Worm (Caenorhabditis elegans) whole organism, late embryonic: Measurements from ENCODE around the gene cutl-26.

ENCODE experiments used
- C38D4.7 ChIP-seq: fragments of 200-800 bp; sonication (Bioruptor generic); optimal IDR thresholded peaks from 2 replicates; lab custom pipeline; 2018; ENCODE audit warnings: mild to moderate bottlenecking, missing genetic modification characterization, moderate library complexity, missing compliant biosample characterization
- K02D7.2 ChIP-seq: sonication (generic microtip); optimal IDR thresholded peaks from 2 replicates; lab custom pipeline; 2017; ENCODE audit warnings: mild to moderate bottlenecking, missing genetic modification characterization, missing compliant biosample characterization
- K09A11.1 ChIP-seq: sonication (generic microtip); optimal IDR thresholded peaks from 2 replicates; lab custom pipeline; 2017; ENCODE audit warnings: antibody characterized with exemption, mild to moderate bottlenecking, missing genetic modification characterization, missing compliant biosample characterization; ENCODE audit not compliant: insufficient read depth
- T23F11.4 ChIP-seq: fragments of 200-800 bp; sonication (Bioruptor generic); optimal IDR thresholded peaks from 2 replicates; lab custom pipeline; 2018; ENCODE audit warnings: mild to moderate bottlenecking, missing genetic modification characterization, missing compliant biosample characterization
- Y22D7AL.16 ChIP-seq: sonication (generic microtip); optimal IDR thresholded peaks from 2 replicates; lab custom pipeline; 2016; ENCODE audit warnings: missing genetic modification characterization, missing compliant biosample characterization
- ceh-14 ChIP-seq: sonication (generic microtip); optimal IDR thresholded peaks from 2 replicates; lab custom pipeline; 2016; ENCODE audit warnings: missing genotype, missing genetic modification characterization, missing compliant biosample characterization
- ceh-2 ChIP-seq: sonication (generic microtip); optimal IDR thresholded peaks from 2 replicates; lab custom pipeline; 2016; ENCODE audit warnings: missing genotype, missing genetic modification characterization, missing compliant biosample characterization
- ceh-22 ChIP-seq: sonication (generic microtip); optimal IDR thresholded peaks from 2 replicates; lab custom pipeline; 2017; ENCODE audit warnings: missing biosample characterization, missing genetic modification characterization
- ceh-24 ChIP-seq: sonication (generic microtip); optimal IDR thresholded peaks from 2 replicates; lab custom pipeline; 2016; ENCODE audit warnings: mild to moderate bottlenecking, missing genetic modification characterization, missing compliant biosample characterization
- ceh-30 ChIP-seq: fragments of 150-350 bp; optimal IDR thresholded peaks from 2 replicates; lab custom pipeline; 2014; ENCODE audit warnings: missing biosample characterization, missing genetic modification characterization
- ceh-48 ChIP-seq: sonication (generic microtip); optimal IDR thresholded peaks from 2 replicates; lab custom pipeline; 2016; ENCODE audit warnings: missing genetic modification characterization, inconsistent platforms, missing compliant biosample characterization
- ceh-9 ChIP-seq: sonication (generic microtip); optimal IDR thresholded peaks from 2 replicates; lab custom pipeline; 2016; ENCODE audit warnings: mild to moderate bottlenecking, missing genetic modification characterization, inconsistent platforms, missing compliant biosample characterization
- dmd-4 ChIP-seq: sonication (generic microtip); optimal IDR thresholded peaks from 2 replicates; lab custom pipeline; 2016; ENCODE audit warnings: borderline replicate concordance, missing genetic modification characterization, missing compliant biosample characterization
- dve-1 ChIP-seq: sonication (generic microtip); optimal IDR thresholded peaks from 2 replicates; lab custom pipeline; 2017; ENCODE audit warnings: antibody characterized with exemption, mild to moderate bottlenecking, missing genetic modification characterization, missing compliant biosample characterization
- elt-2 ChIP-seq: sonication (generic microtip); optimal IDR thresholded peaks from 2 replicates; lab custom pipeline; 2016; ENCODE audit warnings: missing genetic modification reagents, missing genetic modification characterization, missing compliant biosample characterization
- ets-4 ChIP-seq: sonication (generic microtip); optimal IDR thresholded peaks from 2 replicates; lab custom pipeline; 2016; ENCODE audit warnings: missing genetic modification characterization, missing compliant biosample characterization
- fax-1 ChIP-seq: sonication (generic microtip); optimal IDR thresholded peaks from 2 replicates; lab custom pipeline; 2016; ENCODE audit warnings: missing genotype, missing genetic modification characterization, missing compliant biosample characterization
- gmeb-2 ChIP-seq: sonication (generic microtip); optimal IDR thresholded peaks from 2 replicates; lab custom pipeline; 2016; ENCODE audit warnings: missing genetic modification characterization, inconsistent platforms, missing compliant biosample characterization
- hlh-6 ChIP-seq: sonication (generic microtip); optimal IDR thresholded peaks from 2 replicates; lab custom pipeline; 2016; ENCODE audit warnings: missing genotype, missing genetic modification characterization, missing compliant biosample characterization
- lim-6 ChIP-seq: sonication (generic microtip); optimal IDR thresholded peaks from 2 replicates; lab custom pipeline; 2016; ENCODE audit warnings: missing genetic modification characterization, missing compliant biosample characterization
- nfya-1 ChIP-seq: sonication (generic microtip); optimal IDR thresholded peaks from 2 replicates; lab custom pipeline; 2017; ENCODE audit warnings: missing genetic modification characterization, mild to moderate bottlenecking, missing compliant biosample characterization, antibody characterized with exemption, moderate library complexity
- nhr-11 ChIP-seq: fragments of 150-350 bp; optimal IDR thresholded peaks from 2 replicates; lab custom pipeline; 2014; ENCODE audit warnings: missing biosample characterization, missing genetic modification characterization
- nhr-232 ChIP-seq: sonication (generic microtip); optimal IDR thresholded peaks from 2 replicates; lab custom pipeline; 2016; ENCODE audit warnings: missing genetic modification characterization, missing compliant biosample characterization
- odd-2 ChIP-seq: sonication (generic microtip); optimal IDR thresholded peaks from 2 replicates; lab custom pipeline; 2017; ENCODE audit warnings: antibody characterized with exemption, mild to moderate bottlenecking, missing genetic modification characterization, missing compliant biosample characterization
- pag-3 ChIP-seq: sonication (generic microtip); optimal IDR thresholded peaks from 2 replicates; lab custom pipeline; 2016; ENCODE audit warnings: missing compliant biosample characterization, missing genetic modification characterization, borderline replicate concordance
- pax-1 ChIP-seq: fragments of 150-350 bp; optimal IDR thresholded peaks from 2 replicates; lab custom pipeline; 2014; ENCODE audit warnings: missing biosample characterization, missing genetic modification characterization
- pha-2 ChIP-seq: sonication (generic microtip); optimal IDR thresholded peaks from 2 replicates; lab custom pipeline; 2017; ENCODE audit warnings: mild to moderate bottlenecking, missing genetic modification characterization, missing compliant biosample characterization
- pros-1 ChIP-seq: fragments of 150-350 bp; optimal IDR thresholded peaks from 2 replicates; lab custom pipeline; 2014; ENCODE audit warnings: missing biosample characterization, missing genetic modification reagents, missing genetic modification characterization
- rnt-1 ChIP-seq: sonication (generic microtip); optimal IDR thresholded peaks from 2 replicates; lab custom pipeline; 2016; ENCODE audit warnings: missing genetic modification characterization, missing compliant biosample characterization
- tbx-7 ChIP-seq: sonication (generic microtip); optimal IDR thresholded peaks from 2 replicates; lab custom pipeline; 2016; ENCODE audit warnings: missing genotype, missing genetic modification characterization, missing compliant biosample characterization
- ttx-3 ChIP-seq: sonication (generic microtip); optimal IDR thresholded peaks from 2 replicates; lab custom pipeline; 2016; ENCODE audit warnings: missing genetic modification reagents, missing genetic modification characterization, missing compliant biosample characterization
- zip-5 ChIP-seq: sonication (generic microtip); optimal IDR thresholded peaks from 2 replicates; lab custom pipeline; 2016; ENCODE audit warnings: missing genetic modification characterization, missing compliant biosample characterization
- ztf-16 ChIP-seq: sonication (generic microtip); optimal IDR thresholded peaks from 2 replicates; lab custom pipeline; 2017; ENCODE audit warnings: missing genetic modification characterization, missing compliant biosample characterization

The cutl-26 gene

ce11 chrIV:707635-708034, at the start of gene cutl-26:
Gene cutl-26, minus strand, starts transcription at chrIV:707735.
- TF ChIP-seq hlh-6 (tag; lab: Kevin White, UChicago) (no peak), T23F11.4 (GFP tag; lab: Kevin White, UChicago) (no peak), gmeb-2 (no peak), zip-5 (tag; lab: Kevin White, UChicago) (no peak), Y22D7AL.16 (tag; lab: Kevin White, UChicago) (no peak), rnt-1 (tag; lab: Kevin White, UChicago) (no peak), C38D4.7 (GFP tag; lab: Kevin White, UChicago) (no peak), ceh-48 (tag; lab: Kevin White, UChicago) (no peak), ets-4 (tag; lab: Kevin White, UChicago) (no peak), ceh-30 (tag; lab: Kevin White, UChicago) (no peak), pha-2 (tag; lab: Kevin White, UChicago) (no peak), tbx-7 (tag; lab: Kevin White, UChicago) (no peak)

ce11 chrIV:756956-757355, 49.4 kb upstream of the cutl-26 start:
- TF ChIP-seq K02D7.2 (tag; lab: Kevin White, UChicago), result no peak
- TF ChIP-seq pros-1, result no peak
- no peak for TF ChIP-seq ceh-2 (tag; lab: Kevin White, UChicago)

- TF ChIP-seq T23F11.4 (GFP tag; lab: Kevin White, UChicago), result no peak
- no peak for TF ChIP-seq hlh-6 (tag; lab: Kevin White, UChicago)
- TF ChIP-seq odd-2, result no peak
- TF ChIP-seq ceh-22 (tag; lab: Kevin White, UChicago), result no peak
- TF ChIP-seq K02D7.2 (tag; lab: Kevin White, UChicago), result no peak
These were observed 48.9 kb upstream of the cutl-26 start, which contains the start of gene srt-23 for ce11 chrIV:756421-756820. Gene srt-23, plus strand, starts transcription at chrIV:756721.

- TF ChIP-seq pax-1 (tag; lab: Kevin White, UChicago) (no peak), ceh-14 (tag; lab: Kevin White, UChicago) (no peak), dmd-4 (no peak), fax-1 (tag; lab: Kevin White, UChicago) (no peak), ceh-24 (tag; lab: Kevin White, UChicago) (no peak), nhr-232 (no peak), pha-2 (tag; lab: Kevin White, UChicago) (no peak), elt-2 (tag; lab: Kevin White, UChicago) (no peak), zip-5 (tag; lab: Kevin White, UChicago) (no peak), tbx-7 (tag; lab: Kevin White, UChicago) (no peak), nhr-11 (tag; lab: Kevin White, UChicago) (no peak), ceh-9 (no peak), dve-1 (tag; lab: Kevin White, UChicago) (no peak), ttx-3 (tag; lab: Kevin White, UChicago) (no peak), lim-6 (tag; lab: Kevin White, UChicago) (no peak)
These were observed 46.9 kb upstream of the cutl-26 start for ce11 chrIV:754357-754972.

- TF ChIP-seq nhr-11 (tag; lab: Kevin White, UChicago) (no peak), pag-3 (tag; lab: Kevin White, UChicago) (no peak), elt-2 (tag; lab: Kevin White, UChicago) (no peak), pax-1 (tag; lab: Kevin White, UChicago) (no peak), tbx-7 (tag; lab: Kevin White, UChicago) (no peak), nfya-1 (no peak)
- TF ChIP-seq, all 69 proteins: peak for 0
These were observed 42.0 kb upstream of the cutl-26 start for ce11 chrIV:749557-749956.

ce11 chrIV:746333-746732, 38.8 kb upstream of the cutl-26 start:
- TF ChIP-seq ztf-16 (no peak), K09A11.1 (tag; lab: Kevin White, UChicago) (no peak), ceh-2 (tag; lab: Kevin White, UChicago) (no peak), fax-1 (tag; lab: Kevin White, UChicago) (no peak)
- TF ChIP-seq, all 69 proteins: peak for 0
